Worm (Caenorhabditis elegans): ENCODE results near the gene C03B1.1.

DNA sequence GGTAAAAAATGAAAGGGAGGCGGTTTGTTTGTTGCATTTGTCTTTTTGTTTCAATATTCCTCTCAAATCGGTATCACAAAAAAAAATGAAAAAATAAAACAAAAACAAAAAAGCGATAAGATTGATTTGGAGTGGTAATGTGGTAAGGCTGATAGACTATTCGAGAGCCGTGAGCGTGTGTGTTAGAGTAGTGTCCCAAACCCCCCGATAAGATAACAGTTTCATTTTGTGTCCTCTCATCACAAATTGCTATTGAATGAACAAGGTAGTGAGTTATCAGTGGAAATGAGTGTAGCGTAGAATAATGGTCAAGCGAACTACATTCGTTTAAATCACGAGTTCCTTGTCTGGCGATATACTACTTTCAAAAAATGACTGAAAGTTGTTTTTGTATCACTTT lies 36.1 kb upstream of the C03B1.1 start:
- TF ChIP-seq ces-1 (GFP tag; optimal IDR thresholded peaks at IDR 0.05) (no peak), elt-1 (tag; optimal IDR thresholded peaks at IDR 0.05; ENCODE audit: borderline replicate concordance, insufficient read depth) (no peak), snpc-4 (tag; optimal IDR thresholded peaks at IDR 0.05) (no peak), bed-3 (GFP tag; optimal IDR thresholded peaks at IDR 0.05) (no peak), unc-62 (GFP tag; optimal IDR thresholded peaks at IDR 0.05) (no peak), ztf-11 (tag; optimal IDR thresholded peaks at IDR 0.05) (no peak), nhr-76 (tag; optimal IDR thresholded peaks at IDR 0.05) (no peak), mls-2 (tag; optimal IDR thresholded peaks at IDR 0.05) (no peak), pha-4 (tag; optimal IDR thresholded peaks at IDR 0.05) (no peak), blmp-1 (tag; optimal IDR thresholded peaks at IDR 0.05) (no peak), elt-3 (tag; optimal IDR thresholded peaks at IDR 0.05) (no peak)

Measured in whole organism, mixed stage, embryonic.